Fruit fly (Drosophila melanogaster) whole organism, wandering third instar larva: ENCODE measurements around the gene CG3662.

Experiments used
- Abd-B ChIP-seq: fragments of >200 bp; optimal IDR thresholded peaks from 2 replicates; lab custom pipeline; 2017; ENCODE audit warnings: missing biosample characterization, missing genetic modification characterization
- CG32264 ChIP-seq: fragments of 200-800 bp; sonication (Bioruptor generic); optimal IDR thresholded peaks from 2 replicates; lab custom pipeline; 2016; ENCODE audit warnings: missing biosample characterization, missing genetic modification characterization
- CG9705 ChIP-seq: fragments of 200-800 bp; sonication (Bioruptor generic); optimal IDR thresholded peaks from 2 replicates; lab custom pipeline; 2018; ENCODE audit warnings: missing biosample characterization, mild to moderate bottlenecking, missing genetic modification characterization
- CrebA ChIP-seq: fragments of 200-800 bp; sonication (Bioruptor generic); optimal IDR thresholded peaks from 2 replicates; lab custom pipeline; 2016; ENCODE audit warnings: missing biosample characterization, mild to moderate bottlenecking, missing genetic modification characterization, borderline replicate concordance
- Dfd ChIP-seq: fragments of >200 bp; optimal IDR thresholded peaks from 2 replicates; lab custom pipeline; 2017; ENCODE audit warnings: missing biosample characterization, missing genetic modification characterization
- Dif ChIP-seq: fragments of 200-275, 200-300 bp; sonication (Bioruptor generic); optimal IDR thresholded peaks from 2 replicates; lab custom pipeline; 2018; ENCODE audit warnings: missing biosample characterization, missing genetic modification characterization; ENCODE audit not compliant: partially characterized antibody
- GATAd ChIP-seq: sonication (Bioruptor generic); optimal IDR thresholded peaks from 2 replicates; lab custom pipeline; 2016; ENCODE audit warnings: missing biosample characterization, missing genetic modification characterization
- HLH106 ChIP-seq: fragments of 200-800 bp; optimal IDR thresholded peaks from 3 replicates; lab custom pipeline; 2019; ENCODE audit warnings: missing biosample characterization, mild to moderate bottlenecking, missing genetic modification characterization, moderate library complexity
- Hnf4 ChIP-seq: fragments of 200-800 bp; sonication (Bioruptor generic); optimal IDR thresholded peaks from 2 replicates; lab custom pipeline; 2016; ENCODE audit warnings: missing biosample characterization, mild to moderate bottlenecking, missing genetic modification characterization
- Hr78 ChIP-seq: fragments of >200 bp; optimal IDR thresholded peaks from 2 replicates; lab custom pipeline; 2017; ENCODE audit warnings: missing biosample characterization, missing genetic modification characterization
- Hr83 ChIP-seq: fragments of 200-300 bp; sonication (Bioruptor generic); optimal IDR thresholded peaks from 2 replicates; lab custom pipeline; 2016; ENCODE audit warnings: missing biosample characterization, mild to moderate bottlenecking, missing genetic modification characterization, moderate library complexity; ENCODE audit not compliant: poor library complexity, severe bottlenecking
- Jra ChIP-seq: sonication (Bioruptor generic); optimal IDR thresholded peaks from 2 replicates; lab custom pipeline; 2016; ENCODE audit warnings: missing biosample characterization, missing genetic modification characterization
- Mio ChIP-seq: sonication (Bioruptor generic); optimal IDR thresholded peaks from 2 replicates; lab custom pipeline; 2016; ENCODE audit warnings: missing biosample characterization, missing genetic modification characterization
- Myc ChIP-seq: fragments of >200 bp; optimal IDR thresholded peaks from 2 replicates; lab custom pipeline; 2017
- N ChIP-seq: fragments of >200 bp; optimal IDR thresholded peaks from 2 replicates; lab custom pipeline; 2018; ENCODE audit warnings: missing biosample characterization, missing external identifiers, missing genetic modification characterization
- OdsH ChIP-seq: fragments of 200-800 bp; sonication (Bioruptor generic); optimal IDR thresholded peaks from 2 replicates; lab custom pipeline; 2016; ENCODE audit warnings: missing biosample characterization, mild to moderate bottlenecking, missing genetic modification characterization
- Rel ChIP-seq, 2 experiments: fragments of 200-800 bp; sonication (Bioruptor generic) in 1 of 2; optimal IDR thresholded peaks; 2 replicates in 1 of 2; 3 replicates in 1 of 2; lab custom pipeline; 2016 to 2019; ENCODE audit warnings: mild to moderate bottlenecking in 2 of 2, missing biosample characterization in 2 of 2, missing genetic modification characterization in 2 of 2, moderate library complexity in 1 of 2
- Sp1 ChIP-seq: fragments of 200-800 bp; sonication (Bioruptor generic); optimal IDR thresholded peaks from 3 replicates; lab custom pipeline; 2019; ENCODE audit warnings: missing biosample characterization, mild to moderate bottlenecking, missing genetic modification characterization, moderate library complexity
- Vsx2 ChIP-seq: fragments of 200-300, 225-300 bp; sonication (Bioruptor generic); optimal IDR thresholded peaks from 2 replicates; lab custom pipeline; 2018; ENCODE audit warnings: missing biosample characterization, missing genetic modification characterization; ENCODE audit not compliant: partially characterized antibody
- br ChIP-seq: fragments of 200-800 bp; sonication (Bioruptor generic); optimal IDR thresholded peaks from 2 replicates; lab custom pipeline; 2016; ENCODE audit warnings: missing biosample characterization, missing genetic modification characterization
- brk ChIP-seq: fragments of 200-800 bp; sonication (Bioruptor generic); optimal IDR thresholded peaks from 2 replicates; lab custom pipeline; 2016; ENCODE audit warnings: missing biosample characterization, mild to moderate bottlenecking, missing genetic modification characterization
- dl ChIP-seq, 2 experiments: fragments of 175-275, 200-275 bp in 1 of 2; fragments of 200-275 bp in 1 of 2; sonication (Bioruptor generic); optimal IDR thresholded peaks; lab custom pipeline; 2018; ENCODE audit warnings: mild to moderate bottlenecking in 2 of 2, missing biosample characterization in 2 of 2, missing genetic modification characterization in 2 of 2, moderate library complexity in 2 of 2; ENCODE audit not compliant: partially characterized antibody in 2 of 2, insufficient read depth in 1 of 2
- dmrt93B ChIP-seq: fragments of 200-800 bp; sonication (Bioruptor generic); optimal IDR thresholded peaks from 2 replicates; lab custom pipeline; 2018; ENCODE audit warnings: missing biosample characterization, mild to moderate bottlenecking, missing genetic modification characterization
- dsf ChIP-seq: sonication (Bioruptor generic); optimal IDR thresholded peaks from 2 replicates; lab custom pipeline; 2016; ENCODE audit warnings: missing biosample characterization, missing genetic modification characterization, borderline replicate concordance
- ey ChIP-seq: fragments of 200-800 bp; sonication (Bioruptor generic); optimal IDR thresholded peaks from 2 replicates; lab custom pipeline; 2016; ENCODE audit warnings: missing biosample characterization, missing genetic modification characterization
- foxo ChIP-seq, 2 experiments: fragments of 200-800 bp; sonication (Bioruptor generic); optimal IDR thresholded peaks; 2 replicates in 1 of 2; 3 replicates in 1 of 2; lab custom pipeline; 2016 to 2017; ENCODE audit warnings: missing biosample characterization in 2 of 2, missing genetic modification characterization in 2 of 2
- fru ChIP-seq: fragments of 200-800 bp; sonication (Bioruptor generic); optimal IDR thresholded peaks from 3 replicates; lab custom pipeline; 2016; ENCODE audit warnings: missing biosample characterization, mild to moderate bottlenecking, missing genetic modification characterization
- h ChIP-seq: fragments of 200-800 bp; sonication (Bioruptor generic); optimal IDR thresholded peaks from 3 replicates; lab custom pipeline; 2016; ENCODE audit warnings: missing biosample characterization, mild to moderate bottlenecking, missing genetic modification characterization
- jim ChIP-seq: fragments of 175-275, 200-325 bp; sonication (Bioruptor generic); optimal IDR thresholded peaks from 2 replicates; lab custom pipeline; 2016; ENCODE audit warnings: missing biosample characterization, mild to moderate bottlenecking, missing genetic modification characterization
- lola ChIP-seq: fragments of >200 bp; optimal IDR thresholded peaks from 2 replicates; lab custom pipeline; 2017; ENCODE audit warnings: missing biosample characterization, missing genetic modification characterization
- pan ChIP-seq: fragments of >200 bp; optimal IDR thresholded peaks from 2 replicates; lab custom pipeline; 2017
- psq ChIP-seq: fragments of 200-800 bp; sonication (Bioruptor generic); optimal IDR thresholded peaks from 3 replicates; lab custom pipeline; 2017; ENCODE audit warnings: missing biosample characterization, mild to moderate bottlenecking, missing genetic modification characterization, moderate library complexity
- rgr ChIP-seq: fragments of 200-800 bp; sonication (Bioruptor generic); optimal IDR thresholded peaks from 3 replicates; lab custom pipeline; 2016; ENCODE audit warnings: missing biosample characterization, mild to moderate bottlenecking, missing genetic modification characterization
- sage ChIP-seq: fragments of 200-800 bp; sonication (Bioruptor generic); optimal IDR thresholded peaks from 2 replicates; lab custom pipeline; 2016; ENCODE audit warnings: missing biosample characterization, mild to moderate bottlenecking, missing genetic modification characterization
- sv ChIP-seq: fragments of 200-800 bp; sonication (Bioruptor generic); optimal IDR thresholded peaks from 3 replicates; lab custom pipeline; 2016; ENCODE audit warnings: missing biosample characterization, missing genetic modification characterization
- tai ChIP-seq: sonication (Bioruptor generic); optimal IDR thresholded peaks from 2 replicates; lab custom pipeline; 2016; ENCODE audit warnings: missing biosample characterization, missing genetic modification characterization
- usp ChIP-seq: fragments of >200 bp; optimal IDR thresholded peaks from 2 replicates; lab custom pipeline; 2017; ENCODE audit warnings: missing biosample characterization, missing genetic modification characterization
- woc ChIP-seq: sonication (Bioruptor generic); optimal IDR thresholded peaks from 2 replicates; lab custom pipeline; 2016; ENCODE audit warnings: missing biosample characterization, mild to moderate bottlenecking, missing genetic modification characterization

The CG3662 gene

DNA sequence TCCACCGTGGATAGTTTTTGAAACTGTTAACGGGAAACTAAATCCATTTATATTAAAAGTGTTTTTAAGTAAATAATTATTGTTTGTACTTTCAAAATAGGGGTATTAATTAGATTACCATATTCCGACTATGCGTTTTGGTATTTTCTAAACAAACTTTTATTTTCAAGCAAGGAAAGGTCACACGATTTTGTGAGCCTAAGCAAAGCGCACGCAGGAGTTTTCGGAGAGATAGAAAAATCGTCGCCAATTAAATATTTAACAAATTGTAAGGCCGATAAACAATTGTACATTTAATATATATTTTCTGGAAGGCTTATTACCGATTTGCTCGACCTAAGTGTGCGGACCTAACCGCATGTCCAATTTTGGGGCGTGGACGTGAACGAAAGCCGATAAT is 49.2 kb downstream of the CG3662 start, which contains the start of gene PNUTS:
Gene PNUTS, plus strand, starts transcription at position 181 of the 400 bp plus-strand sequence.
- TF ChIP-seq Hr83 (GFP tag; lab: Kevin White, UChicago) (no peak), OdsH (GFP tag; lab: Kevin White, UChicago) (no peak), Dfd (GFP tag; lab: Kevin White, UChicago) (no peak), Dif (peak; percentile 44), Jra (GFP tag; lab: Kevin White, UChicago) (no peak), dmrt93B (GFP tag; lab: Kevin White, UChicago) (no peak), dl (GFP tag; optimal IDR thresholded peaks at IDR 0.05; lab: Kevin White, UChicago; ENCODE audit: insufficient read depth in 1 of 2, partially characterized antibody in 2 of 2) (peak in 1 of 2 experiments; percentile 24), CG32264 (GFP tag; lab: Kevin White, UChicago) (no peak), Vsx2 (GFP tag; lab: Kevin White, UChicago) (peak; percentile 39), pan (lab: Kevin White, UChicago) (no peak), Myc (lab: Kevin White, UChicago) (no peak)

DNA sequence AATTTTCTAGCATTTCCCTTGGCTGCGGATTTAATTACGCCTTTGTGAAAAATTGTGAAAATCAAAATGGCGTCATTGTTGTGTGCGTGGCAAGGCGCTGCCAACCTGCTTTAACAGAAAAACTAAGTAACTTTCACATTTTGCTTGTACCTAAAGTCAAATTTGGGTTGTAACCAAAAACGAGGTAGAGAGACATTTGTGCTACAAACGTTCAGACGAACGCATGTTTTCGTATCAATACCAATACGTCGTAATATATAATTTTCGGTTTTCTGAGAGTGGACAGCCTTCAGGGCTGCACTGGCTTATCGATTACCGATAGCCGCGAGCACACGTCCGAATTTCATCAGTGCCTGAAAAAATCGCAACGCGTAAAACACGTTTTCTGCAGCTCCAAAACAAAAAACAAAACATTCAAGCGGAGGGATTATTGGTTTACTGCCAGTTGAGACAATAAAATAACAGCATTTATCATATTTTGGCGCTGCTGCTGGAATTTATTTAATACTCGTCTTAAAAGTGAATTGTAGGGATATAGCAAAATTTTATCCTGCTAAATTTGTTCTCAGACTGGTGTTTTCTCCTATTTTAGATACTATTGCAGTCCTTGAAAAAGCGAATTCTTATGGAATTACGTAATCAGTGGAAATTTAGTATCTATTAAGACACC is 49.8 kb downstream of the CG3662 start:
- TF ChIP-seq Dif = peak; percentile 58
- TF ChIP-seq Myc (lab: Kevin White, UChicago) = peak; percentile 8
- TF ChIP-seq dmrt93B (GFP tag; lab: Kevin White, UChicago) = peak; percentile 38
- no peak for TF ChIP-seq lola
- no peak for TF ChIP-seq Hr78 (GFP tag; lab: Kevin White, UChicago)
- peak; percentile 69 for TF ChIP-seq woc (GFP tag; lab: Kevin White, UChicago)
- peak; percentile 7 for TF ChIP-seq CG32264 (GFP tag; lab: Kevin White, UChicago)
- TF ChIP-seq ey (GFP tag; lab: Kevin White, UChicago) = peak; percentile 73
- TF ChIP-seq Hr83 (GFP tag; lab: Kevin White, UChicago) = peak; percentile 73
- no peak for TF ChIP-seq sage (GFP tag; lab: Kevin White, UChicago)
- peak; percentile 28 for TF ChIP-seq CG9705 (GFP tag; lab: Kevin White, UChicago)
- no peak for TF ChIP-seq usp (GFP tag; lab: Kevin White, UChicago)
- peak; percentile 66 for TF ChIP-seq psq (GFP tag; lab: Kevin White, UChicago)
- TF ChIP-seq h (GFP tag; lab: Kevin White, UChicago) = peak; percentile 77
- no peak for TF ChIP-seq Dfd (GFP tag; lab: Kevin White, UChicago)
- peak; percentile 79 for TF ChIP-seq rgr (GFP tag; lab: Kevin White, UChicago)
- no peak for TF ChIP-seq Vsx2 (GFP tag; lab: Kevin White, UChicago)
- peak; percentile 49 for TF ChIP-seq sv (GFP tag; lab: Kevin White, UChicago)
- no peak for TF ChIP-seq dsf (GFP tag; lab: Kevin White, UChicago)
- TF ChIP-seq tai (GFP tag; lab: Kevin White, UChicago) = no peak
- peak in 1 of 2 experiments; percentile 74 for TF ChIP-seq foxo (GFP tag; optimal IDR thresholded peaks at IDR 0.05; lab: Kevin White, UChicago)
- no peak for TF ChIP-seq Rel (GFP tag; optimal IDR thresholded peaks at IDR 0.05; lab: Kevin White, UChicago)
- peak; percentile 18 for TF ChIP-seq Rel (tag; optimal IDR thresholded peaks at IDR 0.05; lab: Kevin White, UChicago)
- TF ChIP-seq Mio = peak; percentile 54
- no peak for TF ChIP-seq brk (GFP tag; lab: Kevin White, UChicago)
- no peak for TF ChIP-seq Abd-B (GFP tag; lab: Kevin White, UChicago)
- TF ChIP-seq HLH106 (tag; lab: Kevin White, UChicago) = peak; percentile 71
- no peak for TF ChIP-seq jim (GFP tag; lab: Kevin White, UChicago)
- TF ChIP-seq GATAd (GFP tag; lab: Kevin White, UChicago) = peak; percentile 23
- peak; percentile 55 for TF ChIP-seq Sp1
- peak; percentile 64 for TF ChIP-seq br (GFP tag; lab: Kevin White, UChicago)
- TF ChIP-seq OdsH (GFP tag; lab: Kevin White, UChicago) = peak; percentile 40
- peak; percentile 63 for TF ChIP-seq Hnf4 (GFP tag; lab: Kevin White, UChicago)
- TF ChIP-seq pan (lab: Kevin White, UChicago) = no peak
- TF ChIP-seq fru (GFP tag; lab: Kevin White, UChicago) = peak; percentile 61
- no peak for TF ChIP-seq N
- no peak for TF ChIP-seq Jra (GFP tag; lab: Kevin White, UChicago)
- TF ChIP-seq dl (GFP tag; optimal IDR thresholded peaks at IDR 0.05; lab: Kevin White, UChicago; ENCODE audit: insufficient read depth in 1 of 2, partially characterized antibody in 2 of 2) = no peak
- TF ChIP-seq CrebA (GFP tag; lab: Kevin White, UChicago) = peak; percentile 95
